Fruit fly (Drosophila melanogaster): ENCODE measurements around the gene CG33722.

Gene CG33722

dm6 chr3R:8239472-8240301 is 4.2 kb upstream of the CG33722 start (continued):
- TF ChIP-seq CG14710 (tag; optimal IDR thresholded peaks at IDR 0.05) (peak; percentile 91), CHES-1-like (GFP tag; optimal IDR thresholded peaks at IDR 0.05) (peak; percentile 34), Ptx1 (GFP tag; IDR thresholded peaks at IDR 0.05) (peak; percentile 75), MTF-1 (GFP tag; optimal IDR thresholded peaks at IDR 0.05; ENCODE audit: borderline replicate concordance) (peak; percentile 65), kni (GFP tag; optimal IDR thresholded peaks at IDR 0.05) (peak; percentile 83), CG4730 (GFP tag; IDR thresholded peaks at IDR 0.05) (peak; percentile 32; the same call in 1 of the 2 replicates), Hey (tag; optimal IDR thresholded peaks at IDR 0.05) (no peak), CrebB (tag; optimal IDR thresholded peaks at IDR 0.05) (peak; percentile 29), CG9727 (GFP tag; optimal IDR thresholded peaks at IDR 0.05) (peak; percentile 96), TFAM (GFP tag; optimal IDR thresholded peaks at IDR 0.05) (no peak), CG13424 (tag; optimal IDR thresholded peaks at IDR 0.05) (peak; percentile 94), dati (GFP tag; IDR thresholded peaks at IDR 0.05) (peak; percentile 58), Fer3 (tag; optimal IDR thresholded peaks at IDR 0.05) (peak; percentile 84), odd (GFP tag; optimal IDR thresholded peaks at IDR 0.05) (peak; percentile 95), Oli (tag; optimal IDR thresholded peaks at IDR 0.05) (peak; percentile 94), CkIIα-i1 (GFP tag; IDR thresholded peaks at IDR 0.05) (no peak), dmrt99B (tag; optimal IDR thresholded peaks at IDR 0.05) (peak; percentile 92), CG17328 (GFP tag; IDR thresholded peaks at IDR 0.05) (peak; percentile 73), E2f1 (GFP tag; IDR thresholded peaks at IDR 0.05) (peak; percentile 64; the same call in 1 of the 2 replicates), CG10565 (GFP tag; optimal IDR thresholded peaks at IDR 0.05) (peak; percentile 23), disco-r (GFP tag; optimal IDR thresholded peaks at IDR 0.05) (peak; percentile 81), nau (GFP tag; optimal IDR thresholded peaks at IDR 0.05) (peak; percentile 89), CG15514 (GFP tag; optimal IDR thresholded peaks at IDR 0.05) (peak; percentile 98), zfh1 (GFP tag; IDR thresholded peaks at IDR 0.05) (peak; percentile 76; the same call in 1 of the 3 replicates), CG9797 (GFP tag; optimal IDR thresholded peaks at IDR 0.05) (no peak), CG14667 (GFP tag; IDR thresholded peaks at IDR 0.05) (peak; percentile 41; the same call in 1 of the 2 replicates), caup (GFP tag; optimal IDR thresholded peaks at IDR 0.05; ENCODE audit: severe bottlenecking) (peak; percentile 87), org-1 (GFP tag; optimal IDR thresholded peaks at IDR 0.05) (peak; percentile 90), Deaf1 (tag; optimal IDR thresholded peaks at IDR 0.05) (peak; percentile 73), cas (GFP tag; IDR thresholded peaks at IDR 0.05) (no peak), nerfin-2 (GFP tag; IDR thresholded peaks at IDR 0.05; ENCODE audit: partially characterized antibody) (no peak), Fer1 (GFP tag; optimal IDR thresholded peaks at IDR 0.05) (peak; percentile 84), sr (GFP tag; IDR thresholded peaks at IDR 0.05) (peak; percentile 11; the same call in 2 of the 3 replicates), CG8089 (GFP tag; optimal IDR thresholded peaks at IDR 0.05) (peak; percentile 52), Bgb (GFP tag; IDR thresholded peaks at IDR 0.05; ENCODE audit: partially characterized antibody) (no peak), CG30431 (GFP tag; optimal IDR thresholded peaks at IDR 0.05) (peak; percentile 72), bsh (GFP tag; optimal IDR thresholded peaks at IDR 0.05) (peak; percentile 86 to 88), nom (GFP tag; optimal IDR thresholded peaks at IDR 0.05) (peak; percentile 79), HLH54F (GFP tag; optimal IDR thresholded peaks at IDR 0.05) (peak; percentile 61), vfl (GFP tag; optimal IDR thresholded peaks at IDR 0.05) (peak; percentile 54), Med (GFP tag) (peak; percentile 88), CG3163 (GFP tag; optimal IDR thresholded peaks at IDR 0.05) (peak; percentile 30), slbo (GFP tag; IDR thresholded peaks at IDR 0.05) (peak; percentile 73), Nf-YB (GFP tag; optimal IDR thresholded peaks at IDR 0.05) (peak; percentile 83), CG12104 (GFP tag; optimal IDR thresholded peaks at IDR 0.05) (peak; percentile 96), Ssrp (tag; optimal IDR thresholded peaks at IDR 0.05) (peak; percentile 87), Xbp1 (GFP tag; optimal IDR thresholded peaks at IDR 0.05) (peak; percentile 87), Jarid2 (GFP tag; optimal IDR thresholded peaks at IDR 0.05) (peak; percentile 73)
